Worm (Caenorhabditis elegans) whole organism, L2 larva: ENCODE data around the gene K03B4.9.
A peak's percentile ranks its signal among the peaks of the same experiment; 100 is the strongest.

Experiments
- C34F6.9 ChIP-seq: fragments of 150-350 bp; optimal IDR thresholded peaks from 2 replicates; lab custom pipeline; 2014; ENCODE audit warnings: missing biosample characterization, missing genetic modification characterization
- F13H6.1 ChIP-seq: sonication (generic microtip); optimal IDR thresholded peaks from 2 replicates; lab custom pipeline; 2016; ENCODE audit warnings: missing genetic modification characterization, missing compliant biosample characterization
- R02D3.7 ChIP-seq: fragments of 150-350 bp; optimal IDR thresholded peaks from 2 replicates; lab custom pipeline; 2014; ENCODE audit warnings: missing biosample characterization, missing genetic modification characterization
- Y55F3AM.14 ChIP-seq: fragments of 200-800 bp; sonication (Bioruptor generic); optimal IDR thresholded peaks from 2 replicates; lab custom pipeline; 2018; ENCODE audit warnings: mild to moderate bottlenecking, missing genetic modification characterization, missing compliant biosample characterization
- ZK546.5 ChIP-seq: sonication (generic microtip); optimal IDR thresholded peaks from 2 replicates; lab custom pipeline; 2017; ENCODE audit warnings: missing biosample characterization, missing genetic modification characterization
- alr-1 ChIP-seq: fragments of 150-350 bp; optimal IDR thresholded peaks from 2 replicates; lab custom pipeline; 2014; ENCODE audit warnings: missing biosample characterization, missing genetic modification characterization
- aly-2 ChIP-seq: fragments of 150-350 bp; optimal IDR thresholded peaks from 2 replicates; lab custom pipeline; 2014; ENCODE audit warnings: missing biosample characterization, missing genetic modification characterization
- ama-1 ChIP-seq: fragments of 150-350 bp; optimal IDR thresholded peaks from 2 replicates; lab custom pipeline; 2018; ENCODE audit warnings: inconsistent platforms
- ceh-16 ChIP-seq: fragments of 150-350 bp; optimal IDR thresholded peaks from 2 replicates; lab custom pipeline; 2014; ENCODE audit warnings: missing biosample characterization, missing genetic modification characterization
- ceh-82 ChIP-seq: fragments of 150-350 bp; optimal IDR thresholded peaks from 2 replicates; lab custom pipeline; 2014; ENCODE audit warnings: missing biosample characterization, missing genetic modification characterization
- crh-2 ChIP-seq: sonication (generic microtip); optimal IDR thresholded peaks from 2 replicates; lab custom pipeline; 2017; ENCODE audit warnings: missing biosample characterization, missing genetic modification characterization
- dmd-4 ChIP-seq: sonication (generic microtip); optimal IDR thresholded peaks from 2 replicates; lab custom pipeline; 2017; ENCODE audit warnings: missing biosample characterization, missing genetic modification characterization
- egl-27 ChIP-seq: sonication (generic microtip); optimal IDR thresholded peaks from 3 replicates; lab custom pipeline; 2017; ENCODE audit warnings: missing biosample characterization, missing genetic modification reagents, missing genetic modification characterization
- elt-3 ChIP-seq: sonication (generic microtip); optimal IDR thresholded peaks from 2 replicates; lab custom pipeline; 2017; ENCODE audit warnings: missing biosample characterization, missing genetic modification characterization
- fos-1 ChIP-seq: fragments of 150-350 bp; optimal IDR thresholded peaks from 2 replicates; lab custom pipeline; 2014; ENCODE audit warnings: missing biosample characterization, missing genetic modification characterization
- gmeb-1 ChIP-seq: fragments of 150-350 bp; optimal IDR thresholded peaks from 2 replicates; lab custom pipeline; 2014; ENCODE audit warnings: missing biosample characterization, missing genetic modification characterization
- lin-11 ChIP-seq: fragments of 150-350 bp; sonication (generic microtip); optimal IDR thresholded peaks from 2 replicates; lab custom pipeline; 2014; ENCODE audit warnings: missing biosample characterization, missing genetic modification characterization, inconsistent platforms, mixed read lengths
- lin-13 ChIP-seq: fragments of 150-350 bp; optimal IDR thresholded peaks from 2 replicates; lab custom pipeline; 2014; ENCODE audit warnings: missing biosample characterization, missing genetic modification reagents, missing genetic modification characterization
- lin-39 ChIP-seq: fragments of 150-350 bp; optimal IDR thresholded peaks from 2 replicates; lab custom pipeline; 2014; ENCODE audit warnings: missing biosample characterization, missing genetic modification reagents, missing genetic modification characterization
- mab-5 ChIP-seq: fragments of 150-350 bp; optimal IDR thresholded peaks from 2 replicates; lab custom pipeline; 2014; ENCODE audit warnings: missing biosample characterization, missing genetic modification characterization
- mbf-1 ChIP-seq: sonication (generic microtip); optimal IDR thresholded peaks from 2 replicates; lab custom pipeline; 2017; ENCODE audit warnings: missing biosample characterization, missing genetic modification characterization
- mdl-1 ChIP-seq, 2 experiments: fragments of 150-350 bp in 1 of 2; sonication (generic microtip) in 1 of 2; optimal IDR thresholded peaks; 2 replicates each; lab custom pipeline; 2017; ENCODE audit warnings: missing biosample characterization in 2 of 2, missing genetic modification characterization in 2 of 2
- nhr-10 ChIP-seq: sonication (generic microtip); optimal IDR thresholded peaks from 2 replicates; lab custom pipeline; 2017; ENCODE audit warnings: missing biosample characterization, missing genetic modification characterization
- nhr-12 ChIP-seq: fragments of 150-350 bp; optimal IDR thresholded peaks from 2 replicates; lab custom pipeline; 2014; ENCODE audit warnings: missing biosample characterization, missing genetic modification characterization
- nhr-129 ChIP-seq: fragments of 150-350 bp; optimal IDR thresholded peaks from 2 replicates; lab custom pipeline; 2014; ENCODE audit warnings: missing biosample characterization, missing genetic modification characterization
- nhr-21 ChIP-seq: fragments of 150-350 bp; optimal IDR thresholded peaks from 2 replicates; lab custom pipeline; 2014; ENCODE audit warnings: missing biosample characterization, missing genetic modification characterization
- nhr-237 ChIP-seq: fragments of 150-350 bp; optimal IDR thresholded peaks from 2 replicates; lab custom pipeline; 2014; ENCODE audit warnings: missing biosample characterization, missing genetic modification characterization
- nhr-25 ChIP-seq: fragments of 150-350 bp; sonication (generic microtip); optimal IDR thresholded peaks from 3 replicates; lab custom pipeline; 2014; ENCODE audit warnings: missing biosample characterization, missing genetic modification characterization
- nhr-77 ChIP-seq: fragments of 150-350 bp; optimal IDR thresholded peaks from 2 replicates; lab custom pipeline; 2014; ENCODE audit warnings: missing biosample characterization, missing genetic modification characterization
- peb-1 ChIP-seq: fragments of 150-350 bp; optimal IDR thresholded peaks from 2 replicates; lab custom pipeline; 2014; ENCODE audit warnings: missing biosample characterization, missing genetic modification characterization
- sem-4 ChIP-seq: fragments of 150-350 bp; optimal IDR thresholded peaks from 2 replicates; lab custom pipeline; 2014; ENCODE audit warnings: missing biosample characterization, missing genetic modification reagents, missing genetic modification characterization
- skn-1 ChIP-seq: sonication (generic microtip); optimal IDR thresholded peaks from 2 replicates; lab custom pipeline; 2017; ENCODE audit warnings: missing biosample characterization, missing genetic modification characterization
- sma-3 ChIP-seq: sonication (generic microtip); optimal IDR thresholded peaks from 2 replicates; lab custom pipeline; 2016; ENCODE audit warnings: missing genetic modification reagents, missing genetic modification characterization, missing compliant biosample characterization
- sma-9 ChIP-seq, 2 experiments: fragments of 150-350 bp in 1 of 2; sonication (generic microtip) in 1 of 2; optimal IDR thresholded peaks; 2 replicates each; lab custom pipeline; 2014 to 2016; ENCODE audit warnings: missing genetic modification characterization in 2 of 2, mild to moderate bottlenecking in 1 of 2, missing biosample characterization in 1 of 2, missing compliant biosample characterization in 1 of 2, missing genetic modification reagents in 1 of 2, moderate library complexity in 1 of 2
- snpc-4 ChIP-seq: fragments of 150-350 bp; optimal IDR thresholded peaks from 2 replicates; lab custom pipeline; 2014; ENCODE audit warnings: missing biosample characterization, missing genetic modification characterization
- unc-39 ChIP-seq: fragments of 150-350 bp; optimal IDR thresholded peaks from 2 replicates; lab custom pipeline; 2014; ENCODE audit warnings: missing biosample characterization, missing genetic modification characterization
- unc-62 ChIP-seq: fragments of 150-350 bp; optimal IDR thresholded peaks from 2 replicates; lab custom pipeline; 2014; ENCODE audit warnings: missing biosample characterization, missing genetic modification reagents, missing genetic modification characterization
- zag-1 ChIP-seq: fragments of 150-350 bp; optimal IDR thresholded peaks from 2 replicates; lab custom pipeline; 2014; ENCODE audit warnings: missing biosample characterization, missing genetic modification characterization
- ztf-1 ChIP-seq: fragments of 200-800 bp; sonication (Bioruptor generic); conservative IDR thresholded peaks from 2 replicates; pipeline ENCODE4 v1.3.6; 2022; ENCODE audit warnings: missing genetic modification characterization, missing compliant biosample characterization
- ztf-11 ChIP-seq: sonication (generic microtip); optimal IDR thresholded peaks from 2 replicates; lab custom pipeline; 2017; ENCODE audit warnings: missing biosample characterization, missing genetic modification characterization
- ztf-4 ChIP-seq: fragments of 150-350 bp; optimal IDR thresholded peaks from 2 replicates; lab custom pipeline; 2014; ENCODE audit warnings: missing biosample characterization, missing genetic modification characterization

The K03B4.9 gene

ce11 chrV:4647279-4647819 lies 25.0 kb downstream of the K03B4.9 start (continued):
- TF ChIP-seq ztf-4 (tag; lab: Kevin White, UChicago) (no peak), unc-39 (tag; lab: Kevin White, UChicago) (no peak), sem-4 (tag; lab: Kevin White, UChicago) (peak; percentile 26), nhr-237 (tag; lab: Kevin White, UChicago) (no peak), gmeb-1 (no peak), Y55F3AM.14 (GFP tag; lab: Kevin White, UChicago) (peak; percentile 47), C34F6.9 (tag; lab: Kevin White, UChicago) (no peak)

ce11 chrV:4642691-4643090 lies 29.7 kb downstream of the K03B4.9 start, which contains the start of gene soc-1:
soc-1 (plus strand) TSS chrV:4642952.
- TF ChIP-seq elt-3 (no peak), nhr-129 (peak; percentile 69), nhr-10 (no peak)

ce11 chrV:4640501-4641150 lies 31.8 kb downstream of the K03B4.9 start:
- TF ChIP-seq fos-1 (tag; lab: Kevin White, UChicago) (peak; percentile 52), dmd-4 (no peak), nhr-25 (tag; lab: Kevin White, UChicago) (peak; percentile 23)
- TF ChIP-seq, all 48 proteins: peak for 2

- TF ChIP-seq alr-1 (tag; lab: Kevin White, UChicago) (no peak), dmd-4 (no peak), R02D3.7 (no peak), nhr-10 (no peak), C34F6.9 (tag; lab: Kevin White, UChicago) (no peak), nhr-129 (no peak)
Observed at ce11 chrV:4637153-4637552, 35.2 kb downstream of the K03B4.9 start.

- TF ChIP-seq fos-1 (tag; lab: Kevin White, UChicago) (peak; percentile 64), nhr-21 (tag; lab: Kevin White, UChicago) (no peak)
Observed at ce11 chrV:4630267-4630666, 42.1 kb downstream of the K03B4.9 start.

ce11 chrV:4628517-4628930 lies 43.9 kb downstream of the K03B4.9 start, which contains the start of gene pmt-2:
pmt-2 (plus strand) TSS chrV:4628580.
- TF ChIP-seq lin-13 (GFP tag; lab: Kevin White, UChicago) (no peak), F13H6.1 (tag; lab: Kevin White, UChicago) (no peak), gmeb-1 (no peak), peb-1 (tag; lab: Kevin White, UChicago) (no peak), dmd-4 (no peak), Y55F3AM.14 (GFP tag; lab: Kevin White, UChicago) (no peak), fos-1 (tag; lab: Kevin White, UChicago) (peak; percentile 36), sma-3 (peak; percentile 64), snpc-4 (tag; lab: Kevin White, UChicago) (no peak), crh-2 (tag; lab: Kevin White, UChicago) (peak; percentile 44), ztf-4 (tag; lab: Kevin White, UChicago) (no peak), sem-4 (tag; lab: Kevin White, UChicago) (no peak), elt-3 (no peak), lin-11 (tag; lab: Kevin White, UChicago) (no peak), ceh-82 (tag; lab: Kevin White, UChicago) (no peak), R02D3.7 (no peak), nhr-129 (peak; percentile 18), ama-1 (lab: Kevin White, UChicago) (no peak), ztf-1 (no peak), ZK546.5 (tag; lab: Kevin White, UChicago) (no peak), lin-39 (no peak), egl-27 (peak; percentile 45), unc-62 (no peak), mdl-1 (tag; optimal IDR thresholded peaks at IDR 0.05; lab: Kevin White, UChicago) (no peak), nhr-77 (tag; lab: Kevin White, UChicago) (no peak), C34F6.9 (tag; lab: Kevin White, UChicago) (no peak), nhr-12 (tag; lab: Kevin White, UChicago) (no peak), nhr-237 (tag; lab: Kevin White, UChicago) (no peak), skn-1 (tag; lab: Kevin White, UChicago) (no peak), nhr-25 (tag; lab: Kevin White, UChicago) (peak; percentile 59), sma-9 (GFP tag; optimal IDR thresholded peaks at IDR 0.05; lab: Kevin White, UChicago) (no peak), sma-9 (tag; optimal IDR thresholded peaks at IDR 0.05; lab: Kevin White, UChicago) (no peak), zag-1 (tag; lab: Kevin White, UChicago) (no peak), alr-1 (tag; lab: Kevin White, UChicago) (no peak), nhr-21 (tag; lab: Kevin White, UChicago) (peak; percentile 28), ceh-16 (peak; percentile 92), aly-2 (no peak), mbf-1 (tag; lab: Kevin White, UChicago) (no peak), mab-5 (tag; lab: Kevin White, UChicago) (no peak), ztf-11 (tag; lab: Kevin White, UChicago) (no peak)
